Worm (Caenorhabditis elegans): ENCODE results near the gene math-25.

DNA sequence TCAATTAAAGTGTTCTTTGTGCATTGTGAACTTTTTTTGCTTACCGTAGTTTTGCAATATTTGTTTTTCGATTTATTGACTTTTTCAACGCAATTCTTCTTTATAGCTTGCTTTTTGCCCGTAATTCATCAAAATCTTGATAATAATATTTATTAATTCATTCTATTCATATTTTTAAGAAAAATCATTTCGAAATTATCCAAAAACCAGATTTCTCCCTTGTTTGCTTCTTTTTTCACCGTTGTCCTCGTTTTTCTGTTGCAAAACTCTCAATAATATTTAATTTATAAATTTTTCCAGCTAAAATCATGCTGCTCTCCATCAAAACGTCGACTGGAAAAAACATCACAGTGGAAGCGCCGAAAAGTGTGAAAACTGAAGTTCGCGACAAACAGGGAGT is 28.6 kb downstream of the math-25 start, which contains the start of gene F52C6.3:
- TF ChIP-seq nhr-11 (tag; optimal IDR thresholded peaks at IDR 0.05), result no peak
- no peak for TF ChIP-seq daf-12 (tag; optimal IDR thresholded peaks at IDR 0.05)
- no peak for TF ChIP-seq jun-1 (tag; optimal IDR thresholded peaks at IDR 0.05)
- TF ChIP-seq unc-39 (tag; optimal IDR thresholded peaks at IDR 0.05), result no peak
- TF ChIP-seq ama-1 (optimal IDR thresholded peaks at IDR 0.05), result no peak
